Fruit fly (Drosophila melanogaster) whole organism, wandering third instar larva: ENCODE data around the gene CG4615.

ENCODE experiments used
- Abd-B ChIP-seq: fragments of >200 bp; optimal IDR thresholded peaks from 2 replicates; lab custom pipeline; 2017; ENCODE audit warnings: missing biosample characterization, missing genetic modification characterization
- CG32264 ChIP-seq: fragments of 200-800 bp; sonication (Bioruptor generic); optimal IDR thresholded peaks from 2 replicates; lab custom pipeline; 2016; ENCODE audit warnings: missing biosample characterization, missing genetic modification characterization
- CG9705 ChIP-seq: fragments of 200-800 bp; sonication (Bioruptor generic); optimal IDR thresholded peaks from 2 replicates; lab custom pipeline; 2018; ENCODE audit warnings: missing biosample characterization, mild to moderate bottlenecking, missing genetic modification characterization
- Dfd ChIP-seq: fragments of >200 bp; optimal IDR thresholded peaks from 2 replicates; lab custom pipeline; 2017; ENCODE audit warnings: missing biosample characterization, missing genetic modification characterization
- HLH106 ChIP-seq: fragments of 200-800 bp; optimal IDR thresholded peaks from 3 replicates; lab custom pipeline; 2019; ENCODE audit warnings: missing biosample characterization, mild to moderate bottlenecking, missing genetic modification characterization, moderate library complexity
- Hnf4 ChIP-seq: fragments of 200-800 bp; sonication (Bioruptor generic); optimal IDR thresholded peaks from 2 replicates; lab custom pipeline; 2016; ENCODE audit warnings: missing biosample characterization, mild to moderate bottlenecking, missing genetic modification characterization
- Hr78 ChIP-seq: fragments of >200 bp; optimal IDR thresholded peaks from 2 replicates; lab custom pipeline; 2017; ENCODE audit warnings: missing biosample characterization, missing genetic modification characterization
- Hr83 ChIP-seq: fragments of 200-300 bp; sonication (Bioruptor generic); optimal IDR thresholded peaks from 2 replicates; lab custom pipeline; 2016; ENCODE audit warnings: missing biosample characterization, mild to moderate bottlenecking, missing genetic modification characterization, moderate library complexity; ENCODE audit not compliant: poor library complexity, severe bottlenecking
- Jra ChIP-seq: sonication (Bioruptor generic); optimal IDR thresholded peaks from 2 replicates; lab custom pipeline; 2016; ENCODE audit warnings: missing biosample characterization, missing genetic modification characterization
- Myc ChIP-seq: fragments of >200 bp; optimal IDR thresholded peaks from 2 replicates; lab custom pipeline; 2017
- N ChIP-seq: fragments of >200 bp; optimal IDR thresholded peaks from 2 replicates; lab custom pipeline; 2018; ENCODE audit warnings: missing biosample characterization, missing external identifiers, missing genetic modification characterization
- OdsH ChIP-seq: fragments of 200-800 bp; sonication (Bioruptor generic); optimal IDR thresholded peaks from 2 replicates; lab custom pipeline; 2016; ENCODE audit warnings: missing biosample characterization, mild to moderate bottlenecking, missing genetic modification characterization
- Rel ChIP-seq, 2 experiments: fragments of 200-800 bp; sonication (Bioruptor generic) in 1 of 2; optimal IDR thresholded peaks; 2 replicates in 1 of 2; 3 replicates in 1 of 2; lab custom pipeline; 2016 to 2019; ENCODE audit warnings: mild to moderate bottlenecking in 2 of 2, missing biosample characterization in 2 of 2, missing genetic modification characterization in 2 of 2, moderate library complexity in 1 of 2
- Sp1 ChIP-seq: fragments of 200-800 bp; sonication (Bioruptor generic); optimal IDR thresholded peaks from 3 replicates; lab custom pipeline; 2019; ENCODE audit warnings: missing biosample characterization, mild to moderate bottlenecking, missing genetic modification characterization, moderate library complexity
- Vsx2 ChIP-seq: fragments of 200-300, 225-300 bp; sonication (Bioruptor generic); optimal IDR thresholded peaks from 2 replicates; lab custom pipeline; 2018; ENCODE audit warnings: missing biosample characterization, missing genetic modification characterization; ENCODE audit not compliant: partially characterized antibody
- br ChIP-seq: fragments of 200-800 bp; sonication (Bioruptor generic); optimal IDR thresholded peaks from 2 replicates; lab custom pipeline; 2016; ENCODE audit warnings: missing biosample characterization, missing genetic modification characterization
- brk ChIP-seq: fragments of 200-800 bp; sonication (Bioruptor generic); optimal IDR thresholded peaks from 2 replicates; lab custom pipeline; 2016; ENCODE audit warnings: missing biosample characterization, mild to moderate bottlenecking, missing genetic modification characterization
- dl ChIP-seq, 2 experiments: fragments of 175-275, 200-275 bp in 1 of 2; fragments of 200-275 bp in 1 of 2; sonication (Bioruptor generic); optimal IDR thresholded peaks; lab custom pipeline; 2018; ENCODE audit warnings: mild to moderate bottlenecking in 2 of 2, missing biosample characterization in 2 of 2, missing genetic modification characterization in 2 of 2, moderate library complexity in 2 of 2; ENCODE audit not compliant: partially characterized antibody in 2 of 2, insufficient read depth in 1 of 2
- dmrt93B ChIP-seq: fragments of 200-800 bp; sonication (Bioruptor generic); optimal IDR thresholded peaks from 2 replicates; lab custom pipeline; 2018; ENCODE audit warnings: missing biosample characterization, mild to moderate bottlenecking, missing genetic modification characterization
- dsf ChIP-seq: sonication (Bioruptor generic); optimal IDR thresholded peaks from 2 replicates; lab custom pipeline; 2016; ENCODE audit warnings: missing biosample characterization, missing genetic modification characterization, borderline replicate concordance
- ey ChIP-seq: fragments of 200-800 bp; sonication (Bioruptor generic); optimal IDR thresholded peaks from 2 replicates; lab custom pipeline; 2016; ENCODE audit warnings: missing biosample characterization, missing genetic modification characterization
- foxo ChIP-seq, 2 experiments: fragments of 200-800 bp; sonication (Bioruptor generic); optimal IDR thresholded peaks; 2 replicates in 1 of 2; 3 replicates in 1 of 2; lab custom pipeline; 2016 to 2017; ENCODE audit warnings: missing biosample characterization in 2 of 2, missing genetic modification characterization in 2 of 2
- fru ChIP-seq: fragments of 200-800 bp; sonication (Bioruptor generic); optimal IDR thresholded peaks from 3 replicates; lab custom pipeline; 2016; ENCODE audit warnings: missing biosample characterization, mild to moderate bottlenecking, missing genetic modification characterization
- h ChIP-seq: fragments of 200-800 bp; sonication (Bioruptor generic); optimal IDR thresholded peaks from 3 replicates; lab custom pipeline; 2016; ENCODE audit warnings: missing biosample characterization, mild to moderate bottlenecking, missing genetic modification characterization
- lola ChIP-seq: fragments of >200 bp; optimal IDR thresholded peaks from 2 replicates; lab custom pipeline; 2017; ENCODE audit warnings: missing biosample characterization, missing genetic modification characterization
- pan ChIP-seq: fragments of >200 bp; optimal IDR thresholded peaks from 2 replicates; lab custom pipeline; 2017
- psq ChIP-seq: fragments of 200-800 bp; sonication (Bioruptor generic); optimal IDR thresholded peaks from 3 replicates; lab custom pipeline; 2017; ENCODE audit warnings: missing biosample characterization, mild to moderate bottlenecking, missing genetic modification characterization, moderate library complexity
- rgr ChIP-seq: fragments of 200-800 bp; sonication (Bioruptor generic); optimal IDR thresholded peaks from 3 replicates; lab custom pipeline; 2016; ENCODE audit warnings: missing biosample characterization, mild to moderate bottlenecking, missing genetic modification characterization
- sage ChIP-seq: fragments of 200-800 bp; sonication (Bioruptor generic); optimal IDR thresholded peaks from 2 replicates; lab custom pipeline; 2016; ENCODE audit warnings: missing biosample characterization, mild to moderate bottlenecking, missing genetic modification characterization
- sv ChIP-seq: fragments of 200-800 bp; sonication (Bioruptor generic); optimal IDR thresholded peaks from 3 replicates; lab custom pipeline; 2016; ENCODE audit warnings: missing biosample characterization, missing genetic modification characterization
- tai ChIP-seq: sonication (Bioruptor generic); optimal IDR thresholded peaks from 2 replicates; lab custom pipeline; 2016; ENCODE audit warnings: missing biosample characterization, missing genetic modification characterization
- woc ChIP-seq: sonication (Bioruptor generic); optimal IDR thresholded peaks from 2 replicates; lab custom pipeline; 2016; ENCODE audit warnings: missing biosample characterization, mild to moderate bottlenecking, missing genetic modification characterization

CG4615 gene

DNA sequence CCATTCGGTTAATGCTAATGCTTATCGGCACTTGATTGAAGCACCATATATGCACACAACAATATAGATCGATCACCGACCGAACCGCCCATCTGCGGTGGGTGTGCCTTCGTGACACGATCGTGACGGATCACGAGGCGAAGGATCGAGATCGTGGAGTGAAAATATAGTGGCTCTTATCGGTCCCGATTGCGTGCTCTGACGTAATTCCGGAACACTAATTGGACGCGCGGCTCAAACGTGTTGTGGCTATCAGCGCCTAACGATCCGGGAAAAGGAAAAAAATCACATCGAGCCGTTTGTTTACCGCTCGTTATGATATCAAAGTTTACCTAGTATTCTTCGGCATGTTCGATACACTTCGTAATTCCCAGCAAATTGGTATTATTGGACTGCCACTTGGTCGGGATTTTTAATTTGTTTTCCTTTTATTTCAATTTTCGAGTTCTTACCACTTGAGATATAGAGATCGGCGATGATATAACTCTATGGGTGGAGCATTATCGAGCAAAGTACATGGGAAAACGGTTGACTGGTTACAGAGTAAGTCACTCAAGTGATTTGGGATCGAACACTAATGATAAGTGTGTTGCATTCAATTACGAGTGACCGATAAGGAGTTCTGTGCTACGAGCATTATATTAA lies 28.7 kb downstream of the CG4615 start:
- no peak for TF ChIP-seq sv (GFP tag; lab: Kevin White, UChicago)
- no peak for TF ChIP-seq Hr83 (GFP tag; lab: Kevin White, UChicago)
- no peak for TF ChIP-seq dl (GFP tag; optimal IDR thresholded peaks at IDR 0.05; lab: Kevin White, UChicago; ENCODE audit: insufficient read depth in 1 of 2, partially characterized antibody in 2 of 2)
- TF ChIP-seq Sp1 (GFP tag; lab: Kevin White, UChicago), result no peak
- TF ChIP-seq Rel (GFP tag; optimal IDR thresholded peaks at IDR 0.05; lab: Kevin White, UChicago), result no peak
- peak; percentile 5 for TF ChIP-seq Rel (tag; optimal IDR thresholded peaks at IDR 0.05; lab: Kevin White, UChicago)

DNA sequence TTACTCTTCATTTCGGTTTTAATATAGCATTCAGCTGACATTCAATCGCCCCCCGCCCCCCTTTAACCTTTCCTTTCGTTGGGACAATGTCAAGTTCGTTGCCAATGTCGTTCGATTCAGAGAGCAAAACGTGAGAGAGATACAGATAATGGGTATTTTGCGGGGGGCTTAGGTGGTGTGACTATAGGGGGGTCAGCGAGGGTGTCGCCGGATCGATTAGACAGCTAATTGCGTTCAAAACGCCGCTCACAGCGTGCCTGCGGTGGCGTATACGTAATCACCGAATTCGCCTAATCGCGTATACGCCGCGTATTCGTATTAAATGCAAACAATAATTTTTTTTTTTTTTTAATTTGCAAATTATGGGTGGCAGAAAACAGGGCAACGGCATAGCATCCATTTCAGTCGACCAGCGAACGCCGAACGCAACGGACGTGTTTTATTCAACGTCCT lies 33.1 kb downstream of the CG4615 start, which contains the start of gene CG4607:
Gene CG4607 (plus strand): TSS at position 403 of the 453 bp plus-strand sequence.
- TF ChIP-seq rgr (GFP tag; lab: Kevin White, UChicago) (peak; percentile 4), Rel (GFP tag; optimal IDR thresholded peaks at IDR 0.05; lab: Kevin White, UChicago) (no peak), Rel (tag; optimal IDR thresholded peaks at IDR 0.05; lab: Kevin White, UChicago) (peak; percentile 65), h (peak; percentile 31), woc (peak; percentile 20), lola (GFP tag; lab: Kevin White, UChicago) (no peak), br (GFP tag; lab: Kevin White, UChicago) (peak; percentile 1), dmrt93B (GFP tag; lab: Kevin White, UChicago) (no peak), fru (GFP tag; lab: Kevin White, UChicago) (no peak), brk (GFP tag; lab: Kevin White, UChicago) (no peak), pan (lab: Kevin White, UChicago) (peak; percentile 16), foxo (GFP tag; optimal IDR thresholded peaks at IDR 0.05; lab: Kevin White, UChicago) (no peak)
- TF ChIP-seq, all 38 proteins: peak for 6

DNA sequence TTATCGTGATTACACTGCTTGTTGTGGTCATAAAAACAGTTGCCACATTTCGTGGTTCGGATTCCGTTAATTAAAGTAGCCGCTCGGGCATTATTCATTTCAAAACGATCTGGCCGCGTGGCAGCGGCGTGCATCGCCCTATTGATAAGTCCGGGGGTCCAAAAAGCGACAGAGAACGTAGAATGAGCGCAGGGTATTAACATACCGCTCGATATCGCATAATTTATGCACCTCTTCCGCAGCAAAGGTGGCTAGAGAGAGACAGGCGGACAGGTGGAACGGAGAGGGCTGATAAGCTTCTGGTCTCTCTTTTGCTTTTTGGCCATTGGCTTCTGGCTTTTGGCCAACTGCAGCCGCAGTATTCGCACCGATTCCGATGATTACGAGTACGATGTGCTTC lies 34.0 kb downstream of the CG4615 start:
- TF ChIP-seq dl (GFP tag; optimal IDR thresholded peaks at IDR 0.05; lab: Kevin White, UChicago; ENCODE audit: insufficient read depth in 1 of 2, partially characterized antibody in 2 of 2) (peak in 1 of 2 experiments; percentile 35), Rel (GFP tag; optimal IDR thresholded peaks at IDR 0.05; lab: Kevin White, UChicago) (no peak), Rel (tag; optimal IDR thresholded peaks at IDR 0.05; lab: Kevin White, UChicago) (peak; percentile 54), dsf (no peak)

DNA sequence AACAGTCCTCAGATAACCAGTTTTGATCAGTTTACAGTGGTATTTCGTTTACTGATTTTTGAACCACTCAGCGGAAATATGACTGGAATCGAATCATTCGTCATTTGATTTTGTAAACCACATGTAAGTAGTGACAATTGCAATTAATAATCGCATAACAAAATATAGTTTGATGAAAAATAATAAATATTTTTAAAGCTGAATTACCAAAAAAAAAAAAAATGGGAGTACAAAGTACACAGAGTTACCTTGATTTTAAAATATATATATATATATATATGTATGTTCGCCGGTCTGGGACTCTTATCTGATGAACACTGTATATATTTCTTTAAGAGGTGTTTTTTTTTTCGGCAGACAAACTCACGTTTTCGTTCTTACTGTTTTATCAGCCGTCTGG lies 34.9 kb downstream of the CG4615 start:
- TF ChIP-seq psq (GFP tag; lab: Kevin White, UChicago) (peak; percentile 27), h (peak; percentile 23), rgr (GFP tag; lab: Kevin White, UChicago) (peak; percentile 4), tai (no peak), ey (GFP tag; lab: Kevin White, UChicago) (peak; percentile 3), Vsx2 (GFP tag; lab: Kevin White, UChicago) (no peak), HLH106 (peak; percentile 15), Sp1 (GFP tag; lab: Kevin White, UChicago) (peak; percentile 12), CG32264 (GFP tag; lab: Kevin White, UChicago) (no peak), Hr83 (GFP tag; lab: Kevin White, UChicago) (no peak), Hnf4 (GFP tag; lab: Kevin White, UChicago) (peak; percentile 4), fru (GFP tag; lab: Kevin White, UChicago) (peak; percentile 22), foxo (GFP tag; optimal IDR thresholded peaks at IDR 0.05; lab: Kevin White, UChicago) (peak in 1 of 2 experiments; percentile 44), Rel (GFP tag; optimal IDR thresholded peaks at IDR 0.05; lab: Kevin White, UChicago) (no peak), Rel (tag; optimal IDR thresholded peaks at IDR 0.05; lab: Kevin White, UChicago) (peak; percentile 82), dmrt93B (GFP tag; lab: Kevin White, UChicago) (no peak), Jra (no peak), N (GFP tag; lab: Kevin White, UChicago) (no peak)

DNA sequence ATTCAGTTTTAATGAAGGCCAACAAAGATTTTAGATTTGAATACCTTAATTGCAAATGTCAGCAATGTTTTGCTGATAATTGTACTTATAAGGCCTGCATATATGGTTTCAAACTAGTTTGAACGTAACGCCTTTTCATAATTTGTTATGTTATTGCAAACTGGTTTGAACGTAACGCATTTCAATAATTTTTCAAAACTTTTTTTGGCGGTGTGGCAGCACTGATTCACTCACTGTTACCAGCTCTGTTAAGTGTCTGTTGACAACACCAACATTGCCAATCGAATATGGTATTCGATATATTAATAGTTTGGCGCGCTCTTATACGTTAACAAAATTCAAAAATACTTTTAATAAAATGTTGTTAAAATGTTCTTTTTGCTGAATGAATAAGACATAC lies 35.5 kb downstream of the CG4615 start:
- TF ChIP-seq Hr78 (GFP tag; lab: Kevin White, UChicago) (no peak), Dfd (GFP tag; lab: Kevin White, UChicago) (no peak), Rel (GFP tag; optimal IDR thresholded peaks at IDR 0.05; lab: Kevin White, UChicago) (no peak), Rel (tag; optimal IDR thresholded peaks at IDR 0.05; lab: Kevin White, UChicago) (no peak), Myc (lab: Kevin White, UChicago) (no peak), Abd-B (GFP tag; lab: Kevin White, UChicago) (no peak), Vsx2 (GFP tag; lab: Kevin White, UChicago) (no peak), Hnf4 (GFP tag; lab: Kevin White, UChicago) (no peak), fru (GFP tag; lab: Kevin White, UChicago) (no peak), sage (GFP tag; lab: Kevin White, UChicago) (no peak), CG9705 (GFP tag; lab: Kevin White, UChicago) (no peak), br (GFP tag; lab: Kevin White, UChicago) (no peak), OdsH (GFP tag; lab: Kevin White, UChicago) (no peak), N (GFP tag; lab: Kevin White, UChicago) (no peak), tai (no peak), dl (GFP tag; optimal IDR thresholded peaks at IDR 0.05; lab: Kevin White, UChicago; ENCODE audit: insufficient read depth in 1 of 2, partially characterized antibody in 2 of 2) (no peak), dsf (no peak), ey (GFP tag; lab: Kevin White, UChicago) (no peak), Hr83 (GFP tag; lab: Kevin White, UChicago) (no peak)
